Fruit fly (Drosophila melanogaster) whole organism, embryonic: ENCODE measurements around the gene Drsl2.

Experiments
- CG12104 ChIP-seq: fragments of 200-800 bp; sonication (Bioruptor generic); optimal IDR thresholded peaks from 3 replicates; lab custom pipeline; 2016; ENCODE audit warnings: missing biosample characterization, missing genetic modification characterization
- CG31388 ChIP-seq: fragments of 200-800 bp; sonication (Bioruptor generic); optimal IDR thresholded peaks from 2 replicates; lab custom pipeline; 2016; ENCODE audit warnings: missing biosample characterization, missing genetic modification characterization
- E2f2 ChIP-seq: fragments of 200-800 bp; sonication (Bioruptor generic); IDR thresholded peaks from 2 replicates; pipeline ENCODE4 v1.3.6; 2022; ENCODE audit warnings: missing biosample characterization, missing genetic modification characterization
- Ets65A ChIP-seq: fragments of 200-800 bp; sonication (Bioruptor generic); peaks from one replicate; lab custom pipeline; 2016; ENCODE audit warnings: missing biosample characterization, missing genetic modification characterization
- Sox102F ChIP-seq: fragments of 200-800 bp; sonication (Bioruptor generic); optimal IDR thresholded peaks from 2 replicates; lab custom pipeline; 2018; ENCODE audit warnings: missing biosample characterization, mild to moderate bottlenecking, missing genetic modification characterization, moderate library complexity
- croc ChIP-seq: fragments of 200-800 bp; sonication (Bioruptor generic); conservative IDR thresholded peaks from 3 replicates; pipeline ENCODE4 v1.3.6; 2022; ENCODE audit warnings: missing biosample characterization, missing genetic modification characterization
- ham ChIP-seq: fragments of 200-800 bp; sonication (Bioruptor generic); IDR thresholded peaks from 2 replicates; pipeline ENCODE4 v1.3.6; 2022; ENCODE audit warnings: missing biosample characterization, missing genetic modification characterization

DNA sequence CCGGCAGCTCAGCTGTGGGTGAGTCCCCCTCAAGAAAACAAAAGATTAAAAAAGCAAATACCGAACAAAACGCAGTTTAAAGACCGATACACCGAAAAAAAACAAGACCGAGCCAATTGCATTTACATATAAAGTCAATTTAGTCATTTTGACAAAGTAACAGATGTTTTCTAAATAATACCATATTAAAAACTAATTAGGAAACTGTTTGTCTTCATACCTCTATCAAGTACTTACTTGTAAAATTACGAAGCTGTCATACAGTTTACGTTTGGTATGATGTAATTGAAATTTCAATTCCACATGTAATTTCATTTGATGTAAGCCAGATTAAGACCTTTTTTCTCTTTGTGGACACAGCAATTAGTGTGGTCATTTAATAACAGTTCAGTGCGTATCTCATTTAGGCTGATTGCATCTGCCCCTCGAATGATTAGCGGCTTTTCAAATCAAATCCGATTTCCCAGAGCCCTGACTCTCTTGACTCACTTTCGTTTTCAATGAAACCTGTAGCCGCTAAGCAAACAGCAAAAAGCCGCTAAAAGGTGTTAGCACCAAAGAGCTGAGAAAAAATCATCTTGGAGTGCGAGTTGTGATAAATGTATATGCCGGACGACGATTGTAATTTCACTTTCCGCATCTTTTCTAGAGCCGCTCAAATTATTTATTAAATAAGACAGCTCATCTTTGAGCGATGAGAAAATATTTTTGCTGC is 39.5 kb upstream of the Drsl2 start:
- TF ChIP-seq Sox102F (GFP tag; lab: Kevin White, UChicago) (peak; percentile 37), croc (GFP tag; lab: Robert Waterston, UW) (no peak), Ets65A (GFP tag; lab: Kevin White, UChicago) (no peak), CG12104 (GFP tag; lab: Kevin White, UChicago) (no peak), CG31388 (GFP tag; lab: Kevin White, UChicago) (no peak), ham (GFP tag; lab: Robert Waterston, UW) (no peak), E2f2 (GFP tag; lab: Robert Waterston, UW) (no peak)
